Fruit fly (Drosophila melanogaster) whole organism, larva: Measurements from ENCODE around the gene CG31370.

Experiments used
- noc ChIP-seq: fragments of 200-800 bp; sonication (Bioruptor generic); optimal IDR thresholded peaks from 3 replicates; lab custom pipeline; 2019; ENCODE audit warnings: missing biosample characterization, mild to moderate bottlenecking, missing genetic modification characterization, moderate library complexity

CG31370 gene

dm6 chr3R:25292864-25293284 is 9.4 kb upstream of the CG31370 start, which contains the start of gene CG31098:
Gene CG31098, minus strand, starts transcription at chr3R:25292977.
- peak; percentile 59 for TF ChIP-seq noc (tag; lab: Kevin White, UChicago)

dm6 chr3R:25295320-25296020 is 6.8 kb upstream of the CG31370 start, which contains the start of gene CG31102:
Gene CG31102, minus strand, starts transcription at chr3R:25295594.
- TF ChIP-seq noc (tag; lab: Kevin White, UChicago), result peak; percentile 65

DNA sequence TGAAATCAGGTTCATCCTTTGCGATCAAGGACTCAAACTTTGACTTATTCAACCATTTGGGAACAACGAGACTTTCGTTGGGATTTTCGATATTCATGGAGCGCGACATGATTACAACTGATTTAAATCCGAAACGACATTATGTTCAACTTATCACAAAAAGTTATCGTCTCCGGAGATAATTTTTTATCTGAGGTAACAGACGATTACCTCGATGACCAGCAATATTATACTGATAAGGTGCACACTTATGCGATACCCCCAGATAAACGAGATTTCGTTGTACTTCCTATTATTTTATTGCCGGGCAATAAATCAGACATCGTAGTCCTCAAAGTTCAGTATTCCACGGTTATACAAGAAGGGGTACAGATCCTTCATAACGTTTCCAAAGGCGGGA is 4.6 kb upstream of the CG31370 start, which contains the start of gene CG31097:
TSS of gene CG31097 (minus strand) at position 101 of the 400 bp plus-strand sequence.
- TF ChIP-seq noc (tag; lab: Kevin White, UChicago), result no peak

DNA sequence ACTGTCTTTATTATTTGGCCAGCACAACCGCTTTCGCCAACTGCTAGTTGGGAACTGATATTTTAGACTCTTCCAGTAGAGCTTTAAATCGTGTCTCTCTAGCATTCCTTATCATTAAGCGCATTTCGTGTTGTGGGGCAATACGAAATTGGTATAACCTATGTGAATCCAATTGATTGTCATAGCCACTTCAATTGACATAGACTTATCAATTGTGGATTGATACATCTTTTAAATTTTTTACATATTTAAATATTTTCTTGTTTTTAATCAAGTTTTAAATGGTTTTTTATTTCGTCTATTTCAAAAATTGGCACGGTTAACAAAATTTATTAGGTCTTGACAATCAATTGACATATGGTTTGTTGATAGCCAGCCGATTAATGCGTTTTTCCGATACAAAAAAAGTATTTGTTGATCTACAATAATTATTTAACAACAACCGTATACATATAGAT is 2.7 kb upstream of the CG31370 start, which contains the start of gene CG31288:
TSS of gene CG31288 (minus strand) at position 51 of the 458 bp plus-strand sequence.
- TF ChIP-seq noc (tag; lab: Kevin White, UChicago), result no peak

DNA sequence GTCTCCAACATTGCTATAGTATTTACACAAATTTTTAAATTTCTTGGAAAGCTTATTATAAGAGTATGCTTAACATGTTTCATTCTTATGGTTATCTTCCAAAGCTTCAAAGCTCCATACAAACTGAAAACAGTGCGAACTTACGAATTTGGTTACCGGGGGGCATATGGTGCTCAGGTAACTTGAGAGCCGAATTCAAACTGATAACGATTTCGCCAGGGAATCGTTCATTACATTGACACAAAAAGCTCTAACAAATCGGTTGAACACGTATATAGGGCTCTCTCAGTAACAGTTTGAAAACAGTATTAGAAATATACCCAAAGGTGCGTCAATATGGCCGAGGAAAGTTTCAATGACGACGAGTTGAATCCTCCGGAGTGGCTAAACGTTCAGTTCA is 1.7 kb upstream of the CG31370 start, which contains the start of gene CG13659:
TSS of gene CG13659 (plus strand) at position 317 of the 400 bp plus-strand sequence.
- no peak for TF ChIP-seq noc (tag; lab: Kevin White, UChicago)

DNA sequence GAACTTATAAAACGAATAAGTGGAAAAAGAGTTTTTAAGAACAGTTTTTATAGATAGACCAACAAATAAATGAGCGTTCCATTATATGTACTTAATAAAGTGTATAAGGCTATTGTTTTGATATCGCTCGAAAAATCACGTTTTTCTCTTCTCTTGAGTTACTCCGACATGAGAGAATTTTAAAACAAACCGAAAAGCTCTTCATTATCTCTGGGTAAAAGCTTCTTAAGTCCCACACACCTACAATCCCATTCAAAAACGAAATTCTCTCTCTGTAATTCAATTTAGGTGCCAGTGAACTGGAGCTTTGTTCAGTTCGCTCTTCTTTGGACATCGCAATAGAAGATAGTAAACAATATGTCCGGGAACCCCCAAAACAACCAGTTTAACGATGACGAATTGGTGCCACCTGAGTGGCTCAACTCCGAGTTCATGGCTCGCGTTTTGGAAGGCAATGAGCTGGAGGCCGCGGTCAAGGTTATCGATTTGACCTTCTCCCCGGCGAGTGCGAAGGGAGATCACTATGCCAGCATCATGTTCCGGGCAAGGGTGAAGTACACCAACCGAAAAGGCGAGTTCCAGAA is 1.7 kb downstream of the CG31370 start, which contains the start of gene CG31436:
TSS of gene CG31436 (plus strand) at position 281 of the 584 bp plus-strand sequence.
- TF ChIP-seq noc (tag; lab: Kevin White, UChicago), result no peak

DNA sequence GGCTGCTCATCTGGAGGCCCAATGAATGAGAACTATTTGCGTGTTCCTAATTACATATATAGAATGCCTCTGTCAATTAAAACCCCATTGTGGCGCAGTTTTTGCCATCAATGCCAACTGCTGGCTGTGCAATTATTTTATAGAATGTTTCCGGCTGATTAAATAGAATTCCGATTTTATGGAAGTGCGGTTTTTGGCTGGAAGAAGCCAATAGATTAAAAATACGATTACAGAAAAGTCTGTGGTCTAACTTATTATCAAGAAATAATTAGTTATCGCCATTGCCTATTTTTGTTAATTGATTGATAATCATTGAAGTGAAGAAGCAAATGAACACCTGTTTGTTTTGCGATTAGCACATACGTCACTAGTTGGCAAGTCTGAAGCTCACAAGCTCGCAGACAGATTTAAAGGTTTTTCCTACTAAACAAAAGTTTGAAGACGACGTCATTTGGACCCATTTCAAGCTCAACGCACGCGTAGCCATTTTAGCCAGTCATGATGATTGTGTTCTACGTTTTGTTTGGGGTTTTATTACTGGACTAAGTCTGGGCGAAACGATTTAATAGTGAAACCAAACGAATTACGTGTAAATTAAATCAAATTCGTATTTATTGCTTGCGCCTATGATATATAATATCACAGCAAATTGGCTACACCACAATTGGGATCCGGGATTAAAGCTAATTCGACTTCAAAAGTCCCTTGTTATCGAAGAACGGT is 3.7 kb downstream of the CG31370 start:
- peak; percentile 47 for TF ChIP-seq noc (tag; lab: Kevin White, UChicago)

- TF ChIP-seq noc (tag; lab: Kevin White, UChicago), result no peak
Observed at dm6 chr3R:25308228-25308627, 6.0 kb downstream of the CG31370 start, which contains the start of gene CG10550. Gene CG10550, minus strand, starts transcription at chr3R:25308391.

- TF ChIP-seq noc (tag; lab: Kevin White, UChicago), result peak; percentile 1
Observed at dm6 chr3R:25309175-25309574, 6.9 kb downstream of the CG31370 start.

DNA sequence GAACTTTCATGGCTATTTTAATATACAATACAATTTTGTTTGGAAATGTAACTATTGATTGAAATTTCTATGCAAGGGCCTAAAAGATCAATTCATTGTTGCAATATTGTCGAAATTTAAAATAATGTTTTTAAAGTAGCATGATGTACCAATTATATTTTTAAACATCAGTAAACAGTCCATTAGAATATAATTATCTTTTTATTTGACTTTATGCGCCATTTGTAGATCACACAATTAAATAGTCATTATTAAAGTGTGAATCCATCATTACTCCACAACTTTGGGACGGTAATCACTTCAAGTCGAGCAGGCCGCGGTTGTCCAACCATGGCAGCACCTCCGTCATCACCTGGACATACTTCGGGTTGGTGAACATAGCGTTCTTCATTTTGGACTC is 8.6 kb downstream of the CG31370 start, which contains the start of gene CG31099:
TSS of gene CG31099 (minus strand) at position 101 of the 400 bp plus-strand sequence.
- TF ChIP-seq noc (tag; lab: Kevin White, UChicago), result no peak

dm6 chr3R:25312583-25312982 is 10.3 kb downstream of the CG31370 start:
- TF ChIP-seq noc (tag; lab: Kevin White, UChicago), result no peak

- TF ChIP-seq noc (tag; lab: Kevin White, UChicago), result no peak
Observed at dm6 chr3R:25313771-25314170, 11.5 kb downstream of the CG31370 start, which contains the start of gene CG31087. Gene CG31087, minus strand, starts transcription at chr3R:25313833.

DNA sequence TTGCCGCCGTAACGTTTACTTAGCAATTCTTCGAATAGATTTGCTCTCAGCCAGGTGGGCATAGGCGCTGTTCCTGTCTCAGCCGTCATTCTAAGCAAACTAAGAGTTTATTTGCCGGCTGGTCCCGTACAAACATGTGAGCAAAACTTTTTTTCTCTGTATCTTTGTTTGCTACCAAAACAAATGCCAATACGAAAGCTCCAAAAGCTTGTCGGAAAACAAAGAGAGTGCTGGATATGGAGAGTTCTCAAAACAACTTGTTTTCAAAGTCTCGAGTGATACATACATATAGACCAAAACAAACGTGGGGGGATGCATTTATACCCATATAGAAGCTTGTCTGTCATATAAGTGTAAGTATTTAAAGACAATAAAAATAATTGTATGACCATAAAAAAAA is 13.8 kb downstream of the CG31370 start, which contains the start of gene CG10559:
TSS of gene CG10559 (minus strand) at position 101 of the 400 bp plus-strand sequence.
- TF ChIP-seq noc (tag; lab: Kevin White, UChicago), result no peak

- TF ChIP-seq noc (tag; lab: Kevin White, UChicago), result no peak
Observed at dm6 chr3R:25318011-25318410, 15.7 kb downstream of the CG31370 start, which contains the start of gene CG10553. Gene CG10553, minus strand, starts transcription at chr3R:25318111.

dm6 chr3R:25320051-25320705 is 17.9 kb downstream of the CG31370 start, which contains the start of gene CG10560:
Gene CG10560, minus strand, starts transcription at chr3R:25320101.
- no peak for TF ChIP-seq noc (tag; lab: Kevin White, UChicago)
